Worm (Caenorhabditis elegans) whole organism, late embryonic: Measurements from ENCODE around the gene F22E5.13.
"Not testable (repeated sequence)": the region's sequence is repeated elsewhere in the genome, so short reads cannot be mapped to it uniquely, and the experiment has no call there.

ENCODE experiments used
- F13H6.1 ChIP-seq: sonication (generic microtip); optimal IDR thresholded peaks from 2 replicates; lab custom pipeline; 2016; ENCODE audit warnings: missing genetic modification characterization, missing compliant biosample characterization
- K09A11.1 ChIP-seq: sonication (generic microtip); optimal IDR thresholded peaks from 2 replicates; lab custom pipeline; 2017; ENCODE audit warnings: antibody characterized with exemption, mild to moderate bottlenecking, missing genetic modification characterization, missing compliant biosample characterization; ENCODE audit not compliant: insufficient read depth
- Y22D7AL.16 ChIP-seq: sonication (generic microtip); optimal IDR thresholded peaks from 2 replicates; lab custom pipeline; 2016; ENCODE audit warnings: missing genetic modification characterization, missing compliant biosample characterization
- ahr-1 ChIP-seq: sonication (generic microtip); optimal IDR thresholded peaks from 2 replicates; lab custom pipeline; 2016; ENCODE audit warnings: missing genetic modification characterization, missing compliant biosample characterization
- ama-1 ChIP-seq: fragments of 150-350 bp; optimal IDR thresholded peaks from 2 replicates; lab custom pipeline; 2014
- ceh-18 ChIP-seq: sonication (generic microtip); optimal IDR thresholded peaks from 2 replicates; lab custom pipeline; 2016; ENCODE audit warnings: missing genetic modification characterization, missing compliant biosample characterization
- ceh-2 ChIP-seq: sonication (generic microtip); optimal IDR thresholded peaks from 2 replicates; lab custom pipeline; 2016; ENCODE audit warnings: missing genotype, missing genetic modification characterization, missing compliant biosample characterization
- ceh-22 ChIP-seq: sonication (generic microtip); optimal IDR thresholded peaks from 2 replicates; lab custom pipeline; 2017; ENCODE audit warnings: missing biosample characterization, missing genetic modification characterization
- ceh-30 ChIP-seq: fragments of 150-350 bp; optimal IDR thresholded peaks from 2 replicates; lab custom pipeline; 2014; ENCODE audit warnings: missing biosample characterization, missing genetic modification characterization
- ceh-34 ChIP-seq: sonication (generic microtip); optimal IDR thresholded peaks from 2 replicates; lab custom pipeline; 2016; ENCODE audit warnings: mild to moderate bottlenecking, missing genetic modification characterization, missing compliant biosample characterization
- ceh-9 ChIP-seq: sonication (generic microtip); optimal IDR thresholded peaks from 2 replicates; lab custom pipeline; 2016; ENCODE audit warnings: mild to moderate bottlenecking, missing genetic modification characterization, inconsistent platforms, missing compliant biosample characterization
- dmd-4 ChIP-seq: sonication (generic microtip); optimal IDR thresholded peaks from 2 replicates; lab custom pipeline; 2016; ENCODE audit warnings: borderline replicate concordance, missing genetic modification characterization, missing compliant biosample characterization
- dve-1 ChIP-seq: sonication (generic microtip); optimal IDR thresholded peaks from 2 replicates; lab custom pipeline; 2017; ENCODE audit warnings: antibody characterized with exemption, mild to moderate bottlenecking, missing genetic modification characterization, missing compliant biosample characterization
- elt-2 ChIP-seq: sonication (generic microtip); optimal IDR thresholded peaks from 2 replicates; lab custom pipeline; 2016; ENCODE audit warnings: missing genetic modification reagents, missing genetic modification characterization, missing compliant biosample characterization
- elt-4 ChIP-seq: sonication (generic microtip); optimal IDR thresholded peaks from 2 replicates; lab custom pipeline; 2016; ENCODE audit warnings: missing genetic modification characterization, missing compliant biosample characterization
- eyg-1 ChIP-seq: sonication (generic microtip); optimal IDR thresholded peaks from 2 replicates; lab custom pipeline; 2016; ENCODE audit warnings: missing genotype, missing genetic modification characterization, missing compliant biosample characterization
- fkh-6 ChIP-seq: sonication (generic microtip); optimal IDR thresholded peaks from 2 replicates; lab custom pipeline; 2016; ENCODE audit warnings: missing genetic modification characterization, missing compliant biosample characterization
- gmeb-2 ChIP-seq: sonication (generic microtip); optimal IDR thresholded peaks from 2 replicates; lab custom pipeline; 2016; ENCODE audit warnings: missing genetic modification characterization, inconsistent platforms, missing compliant biosample characterization
- hlh-13 ChIP-seq: fragments of 200-800 bp; sonication (Bioruptor generic); optimal IDR thresholded peaks from 2 replicates; lab custom pipeline; 2018; ENCODE audit warnings: mild to moderate bottlenecking, missing genetic modification characterization, missing compliant biosample characterization
- hlh-15 ChIP-seq: sonication (generic microtip); optimal IDR thresholded peaks from 2 replicates; lab custom pipeline; 2016; ENCODE audit warnings: missing genetic modification characterization, missing compliant biosample characterization
- hlh-30 ChIP-seq: sonication (generic microtip); optimal IDR thresholded peaks from 2 replicates; lab custom pipeline; 2017; ENCODE audit warnings: antibody characterized with exemption, missing genetic modification characterization, missing compliant biosample characterization; ENCODE audit not compliant: insufficient read depth
- hlh-6 ChIP-seq: sonication (generic microtip); optimal IDR thresholded peaks from 2 replicates; lab custom pipeline; 2016; ENCODE audit warnings: missing genotype, missing genetic modification characterization, missing compliant biosample characterization
- hlh-8 ChIP-seq: sonication (generic microtip); optimal IDR thresholded peaks from 2 replicates; lab custom pipeline; 2016; ENCODE audit warnings: missing genotype, missing genetic modification characterization, missing compliant biosample characterization
- madf-2 ChIP-seq: sonication (generic microtip); optimal IDR thresholded peaks from 2 replicates; lab custom pipeline; 2017; ENCODE audit warnings: missing genetic modification characterization, missing compliant biosample characterization
- mec-3 ChIP-seq: sonication (generic microtip); optimal IDR thresholded peaks from 2 replicates; lab custom pipeline; 2016; ENCODE audit warnings: borderline replicate concordance, missing genetic modification characterization, missing compliant biosample characterization
- nhr-11 ChIP-seq: fragments of 150-350 bp; optimal IDR thresholded peaks from 2 replicates; lab custom pipeline; 2014; ENCODE audit warnings: missing biosample characterization, missing genetic modification characterization
- nhr-232 ChIP-seq: sonication (generic microtip); optimal IDR thresholded peaks from 2 replicates; lab custom pipeline; 2016; ENCODE audit warnings: missing genetic modification characterization, missing compliant biosample characterization
- pag-3 ChIP-seq: sonication (generic microtip); optimal IDR thresholded peaks from 2 replicates; lab custom pipeline; 2016; ENCODE audit warnings: missing compliant biosample characterization, missing genetic modification characterization, borderline replicate concordance
- pat-9 ChIP-seq: fragments of 200-800 bp; sonication (Bioruptor generic); optimal IDR thresholded peaks from 2 replicates; lab custom pipeline; 2018; ENCODE audit warnings: mild to moderate bottlenecking, missing genetic modification characterization, moderate library complexity, missing compliant biosample characterization
- pax-1 ChIP-seq: fragments of 150-350 bp; optimal IDR thresholded peaks from 2 replicates; lab custom pipeline; 2014; ENCODE audit warnings: missing biosample characterization, missing genetic modification characterization
- pha-2 ChIP-seq: sonication (generic microtip); optimal IDR thresholded peaks from 2 replicates; lab custom pipeline; 2017; ENCODE audit warnings: mild to moderate bottlenecking, missing genetic modification characterization, missing compliant biosample characterization
- pqm-1 ChIP-seq: sonication (generic microtip); optimal IDR thresholded peaks from 2 replicates; lab custom pipeline; 2016; ENCODE audit warnings: missing genetic modification characterization, missing compliant biosample characterization
- sdc-2 ChIP-seq: sonication (generic microtip); optimal IDR thresholded peaks from 2 replicates; lab custom pipeline; 2016; ENCODE audit warnings: missing genotype, missing genetic modification characterization, missing compliant biosample characterization
- sox-2 ChIP-seq: fragments of 200-800 bp; sonication (Bioruptor generic); IDR thresholded peaks from 2 replicates; pipeline ENCODE4 v1.3.6; 2022; ENCODE audit warnings: missing genetic modification reagents, missing genetic modification characterization, missing compliant biosample characterization
- sox-4 ChIP-seq: sonication (generic microtip); optimal IDR thresholded peaks from 2 replicates; lab custom pipeline; 2017; ENCODE audit warnings: mild to moderate bottlenecking, missing genetic modification characterization, inconsistent platforms, missing compliant biosample characterization
- syd-9 ChIP-seq: sonication (generic microtip); optimal IDR thresholded peaks from 2 replicates; lab custom pipeline; 2016; ENCODE audit warnings: mild to moderate bottlenecking, missing genetic modification characterization, moderate library complexity, missing compliant biosample characterization
- tbx-2 ChIP-seq: sonication (generic microtip); optimal IDR thresholded peaks from 2 replicates; lab custom pipeline; 2016; ENCODE audit warnings: missing genetic modification characterization, missing compliant biosample characterization
- unc-42 ChIP-seq: sonication (generic microtip); optimal IDR thresholded peaks from 2 replicates; lab custom pipeline; 2016; ENCODE audit warnings: missing genotype, missing genetic modification characterization, missing compliant biosample characterization
- unc-86 ChIP-seq: sonication (generic microtip); optimal IDR thresholded peaks from 2 replicates; lab custom pipeline; 2016; ENCODE audit warnings: missing genetic modification characterization, missing compliant biosample characterization
- zip-5 ChIP-seq: sonication (generic microtip); optimal IDR thresholded peaks from 2 replicates; lab custom pipeline; 2016; ENCODE audit warnings: missing genetic modification characterization, missing compliant biosample characterization

Gene F22E5.13

ce11 chrII:2619148-2619547 is 30.3 kb downstream of the F22E5.13 start, which contains the start of gene msrp-6:
TSS of gene msrp-6 (plus strand) at chrII:2619448.
- not testable (repeated sequence) for TF ChIP-seq mec-3; ceh-34 (tag; lab: Kevin White, UChicago); unc-42 (tag; lab: Kevin White, UChicago)

- TF ChIP-seq ceh-30, K09A11.1, pag-3 (tag; lab: Kevin White, UChicago): not testable (repeated sequence)
Observed at ce11 chrII:2616634-2617033, 32.8 kb downstream of the F22E5.13 start, which contains the start of gene msrp-5. TSS of gene msrp-5 (plus strand) at chrII:2616934.

- not testable (repeated sequence) for TF ChIP-seq ceh-34, hlh-30, dmd-4 (tag; lab: Kevin White, UChicago)
Observed at ce11 chrII:2612278-2612677, 37.2 kb downstream of the F22E5.13 start, which contains the start of gene D2062.13. TSS of gene D2062.13 (plus strand) at chrII:2612578.

- TF ChIP-seq dve-1 (peak; percentile 56), pha-2 (tag; lab: Kevin White, UChicago) (no peak)
Observed at ce11 chrII:2611009-2611408, 38.4 kb downstream of the F22E5.13 start.

DNA sequence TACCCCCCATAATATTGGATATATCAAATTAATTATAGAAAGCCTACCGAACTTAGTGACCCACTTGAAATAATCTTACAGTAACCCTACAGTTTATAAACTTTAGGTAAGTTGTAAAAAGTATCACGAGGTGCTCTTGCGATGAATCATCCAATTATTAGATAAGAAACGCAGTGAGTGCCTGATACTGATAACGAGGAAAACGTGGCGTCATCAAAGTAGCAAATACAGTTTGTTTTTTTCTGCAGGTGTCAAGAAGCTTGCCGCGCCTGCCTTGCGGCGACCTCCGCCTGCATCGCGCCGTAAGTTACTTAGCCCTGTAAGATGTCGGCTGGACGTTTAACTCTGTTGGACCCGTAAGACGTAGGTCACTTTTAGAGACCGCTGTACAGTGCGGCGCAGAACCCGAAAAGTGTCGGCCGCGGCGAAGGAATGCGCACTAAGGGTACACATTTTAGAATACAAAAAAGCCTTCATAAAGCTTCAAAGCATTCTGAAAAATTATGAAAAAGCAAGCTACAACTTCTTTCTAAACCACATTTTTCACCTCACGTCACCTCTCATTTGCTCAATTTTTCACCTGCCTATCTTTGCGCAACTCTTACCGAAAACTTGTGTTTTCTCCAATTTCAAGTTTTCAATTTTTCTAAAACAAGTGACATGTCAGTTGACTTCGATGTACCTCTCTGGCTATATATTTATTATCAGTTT is 39.1 kb downstream of the F22E5.13 start, which contains the start of gene sri-38:
TSS of gene sri-38 (plus strand) at position 661 of the 711 bp plus-strand sequence.
- TF ChIP-seq elt-2 (tag; lab: Kevin White, UChicago), result peak; percentile 86
- TF ChIP-seq ama-1 (lab: Kevin White, UChicago), result no peak
- TF ChIP-seq madf-2 (tag; lab: Kevin White, UChicago), result no peak
- no peak for TF ChIP-seq tbx-2
- TF ChIP-seq nhr-232 (tag; lab: Kevin White, UChicago), result no peak

ce11 chrII:2605319-2605718 is 44.1 kb downstream of the F22E5.13 start, which contains the start of gene sri-77:
TSS of gene sri-77 (minus strand) at chrII:2605419.
- TF ChIP-seq nhr-11 (tag; lab: Kevin White, UChicago) (no peak), ceh-22 (tag; lab: Kevin White, UChicago) (no peak), gmeb-2 (no peak), sox-2 (GFP tag; lab: Robert Waterston, UW) (no peak), eyg-1 (tag; lab: Kevin White, UChicago) (no peak), Y22D7AL.16 (no peak), ceh-2 (no peak), unc-86 (tag; lab: Kevin White, UChicago) (no peak), sdc-2 (tag; lab: Kevin White, UChicago) (no peak), fkh-6 (tag; lab: Kevin White, UChicago) (no peak), ceh-18 (tag; lab: Kevin White, UChicago) (no peak), pqm-1 (no peak)

DNA sequence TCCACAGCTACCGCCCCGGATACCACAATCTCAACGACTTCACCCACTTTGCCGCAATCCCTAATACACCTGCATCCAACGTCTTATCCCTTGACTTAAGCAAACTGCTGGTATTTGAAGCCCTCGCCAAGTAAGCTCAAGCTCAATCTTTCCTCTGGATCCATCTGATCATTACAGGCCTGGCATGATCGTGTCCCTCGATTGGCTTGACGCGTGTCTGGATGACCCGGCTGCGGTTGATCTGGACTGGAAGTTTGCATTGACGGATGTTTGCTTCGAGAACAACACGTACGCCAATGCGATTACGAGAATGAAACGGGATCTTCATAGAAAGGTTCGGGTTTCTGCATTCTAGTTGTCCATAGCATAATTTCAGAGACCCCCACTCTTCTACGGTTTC is 48.5 kb downstream of the F22E5.13 start:
- TF ChIP-seq unc-42 (tag; lab: Kevin White, UChicago) (no peak), elt-4 (tag; lab: Kevin White, UChicago) (no peak), tbx-2 (no peak), ama-1 (lab: Kevin White, UChicago) (no peak), hlh-6 (no peak), F13H6.1 (no peak), ceh-34 (tag; lab: Kevin White, UChicago) (no peak), hlh-15 (no peak), pat-9 (tag; lab: Kevin White, UChicago) (no peak), pha-2 (tag; lab: Kevin White, UChicago) (no peak), hlh-13 (GFP tag; lab: Kevin White, UChicago) (no peak), ceh-9 (tag; lab: Kevin White, UChicago) (no peak), zip-5 (tag; lab: Kevin White, UChicago) (no peak), K09A11.1 (tag; lab: Kevin White, UChicago) (no peak), pax-1 (no peak), ahr-1 (tag; lab: Kevin White, UChicago) (no peak), syd-9 (tag; lab: Kevin White, UChicago) (no peak), hlh-8 (tag; lab: Kevin White, UChicago) (no peak), sox-4 (no peak), pag-3 (tag; lab: Kevin White, UChicago) (no peak)
- TF ChIP-seq, all 69 proteins: peak for 0
